Worm (Caenorhabditis elegans) whole organism, L4/young adult: ENCODE results near the gene B0416.4.

Source experiments
- W03F9.2 ChIP-seq: fragments of 150-350 bp; optimal IDR thresholded peaks from 2 replicates; lab custom pipeline; 2014; ENCODE audit warnings: missing biosample characterization, missing genetic modification characterization
- him-1 ChIP-seq: sonication (generic microtip); optimal IDR thresholded peaks from 2 replicates; lab custom pipeline; 2016; ENCODE audit warnings: missing genotype, missing genetic modification reagents, missing genetic modification characterization, missing compliant biosample characterization

ce11 chrX:9255993-9256392 is 22.8 kb upstream of the B0416.4 start:
- no peak for TF ChIP-seq W03F9.2 (tag; lab: Kevin White, UChicago)
- TF ChIP-seq him-1 (tag; lab: Kevin White, UChicago): no peak
